Worm (Caenorhabditis elegans): ENCODE results near the gene sgn-1.

Gene sgn-1

DNA sequence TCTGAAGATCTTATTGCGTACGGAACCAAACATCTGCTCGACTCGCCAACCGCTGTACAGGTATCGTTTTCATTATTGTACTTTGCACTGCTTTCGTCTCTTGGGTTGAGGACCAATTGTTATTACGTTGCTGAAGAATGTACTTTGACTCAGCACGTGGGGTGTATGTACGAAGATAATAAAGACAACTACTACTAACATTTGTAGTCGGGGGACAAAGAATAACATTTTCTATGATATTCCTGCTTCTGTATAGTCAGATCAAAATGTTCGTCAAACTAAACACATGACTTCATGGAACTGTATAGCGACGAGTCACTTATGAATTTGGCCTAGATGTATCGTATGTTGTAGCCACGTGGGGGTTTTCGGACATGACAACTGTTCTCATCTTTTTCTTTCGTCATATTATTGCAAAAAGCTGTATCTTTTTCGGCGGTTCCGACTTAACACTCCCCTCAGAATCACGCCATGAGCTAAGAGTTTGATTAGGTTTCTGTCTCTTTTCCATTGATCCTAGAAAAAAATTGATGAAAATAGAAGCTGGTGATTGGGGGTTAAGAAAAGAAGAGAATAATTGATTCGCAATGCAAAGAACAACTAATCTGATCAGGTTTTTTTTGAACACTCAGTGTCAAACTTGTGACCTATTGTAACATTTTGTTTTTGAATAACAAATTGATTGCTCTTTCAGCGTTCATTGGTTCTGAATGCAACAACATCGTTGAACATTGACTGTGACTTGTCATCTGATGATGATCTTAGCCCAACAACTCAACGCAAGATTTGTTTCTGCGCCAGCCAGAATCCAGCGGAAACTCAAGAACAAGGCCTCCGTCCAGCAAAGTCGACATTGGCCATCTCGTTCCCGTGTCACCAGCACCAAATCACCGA is 38.7 kb downstream of the sgn-1 start (continued):
- no peak for TF ChIP-seq R02D3.7 (tag; optimal IDR thresholded peaks at IDR 0.05)
- peak in 1 of 2 experiments; percentile 76 for TF ChIP-seq unc-62 (GFP tag; optimal IDR thresholded peaks at IDR 0.05 in 1 of 2)
- TF ChIP-seq unc-62 (tag; optimal IDR thresholded peaks at IDR 0.05), result no peak
- peak; percentile 38 for TF ChIP-seq nhr-25 (tag; optimal IDR thresholded peaks at IDR 0.05; ENCODE audit: borderline replicate concordance, insufficient read depth)
- no peak for TF ChIP-seq daf-16 (GFP tag; optimal IDR thresholded peaks at IDR 0.05)
- TF ChIP-seq daf-16 (tag; optimal IDR thresholded peaks at IDR 0.05), result peak; percentile 31
- TF ChIP-seq rbr-2 (tag; optimal IDR thresholded peaks at IDR 0.05), result no peak

ce11 chrII:8743379-8744173 is 39.9 kb downstream of the sgn-1 start, which contains the start of gene mak-1:
Gene mak-1, plus strand, starts transcription at chrII:8744071.
- no peak for TF ChIP-seq tag-97 (GFP tag; IDR thresholded peaks at IDR 0.05)
- TF ChIP-seq arid-1 (GFP tag; conservative IDR thresholded peaks at IDR 0.05), result peak; percentile 39; the same call in 1 of the 2 replicates
- TF ChIP-seq lin-38 (GFP tag; IDR thresholded peaks at IDR 0.05), result 0 out of 2 replicates have a peak, but pooled peaks have one; percentile 21
- peak; percentile 87 for TF ChIP-seq nhr-48 (tag; optimal IDR thresholded peaks at IDR 0.05)
- no peak for TF ChIP-seq Y105C5A.15 (GFP tag; IDR thresholded peaks at IDR 0.05)
- TF ChIP-seq nhr-102 (tag; optimal IDR thresholded peaks at IDR 0.05), result peak; percentile 51
- no peak for TF ChIP-seq nhr-42 (GFP tag; IDR thresholded peaks at IDR 0.05)
- TF ChIP-seq Y5F2A.4 (GFP tag; optimal IDR thresholded peaks at IDR 0.05), result no peak
- TF ChIP-seq hif-1 (tag; optimal IDR thresholded peaks at IDR 0.05), result peak in 1 of 2 experiments; percentile 45
- TF ChIP-seq dmd-9 (GFP tag; IDR thresholded peaks at IDR 0.05), result no peak
- peak; percentile 23 for TF ChIP-seq nhr-11 (tag; optimal IDR thresholded peaks at IDR 0.05)
- TF ChIP-seq nhr-25 (tag; optimal IDR thresholded peaks at IDR 0.05; ENCODE audit: borderline replicate concordance, insufficient read depth), result no peak
- no peak for TF ChIP-seq D1046.2 (GFP tag; IDR thresholded peaks at IDR 0.05)
- no peak for TF ChIP-seq skn-1 (tag; optimal IDR thresholded peaks at IDR 0.05)
- TF ChIP-seq dmd-8 (GFP tag; IDR thresholded peaks at IDR 0.05), result no peak
- TF ChIP-seq mes-2 (tag; optimal IDR thresholded peaks at IDR 0.05; ENCODE audit: poor library complexity, severe bottlenecking), result peak; percentile 20
- no peak for TF ChIP-seq gei-8 (GFP tag; optimal IDR thresholded peaks at IDR 0.05)
- no peak for TF ChIP-seq daf-16 (GFP tag; optimal IDR thresholded peaks at IDR 0.05)
- peak; percentile 68 for TF ChIP-seq daf-16 (tag; optimal IDR thresholded peaks at IDR 0.05)
- no peak for TF ChIP-seq lin-15B (tag; optimal IDR thresholded peaks at IDR 0.05)
- no peak for TF ChIP-seq lin-13 (GFP tag; optimal IDR thresholded peaks at IDR 0.05)
- TF ChIP-seq zip-11 (GFP tag; IDR thresholded peaks at IDR 0.05), result no peak
- no peak for TF ChIP-seq ces-1 (GFP tag; optimal IDR thresholded peaks at IDR 0.05)
- no peak for TF ChIP-seq nhr-237 (tag; optimal IDR thresholded peaks at IDR 0.05)
- no peak for TF ChIP-seq attf-4 (tag; optimal IDR thresholded peaks at IDR 0.05)
- no peak for TF ChIP-seq daf-19 (GFP tag; conservative IDR thresholded peaks at IDR 0.05)
- 0 out of 2 replicates have a peak, but pooled peaks have one; percentile 21 for TF ChIP-seq tra-1 (GFP tag; IDR thresholded peaks at IDR 0.05)
- TF ChIP-seq dmd-6 (GFP tag; IDR thresholded peaks at IDR 0.05), result peak; percentile 52; the same call in 1 of the 2 replicates
- no peak for TF ChIP-seq lin-29 (GFP tag; IDR thresholded peaks at IDR 0.05)
- TF ChIP-seq T26A8.4 (GFP tag; IDR thresholded peaks at IDR 0.05), result peak; percentile 43; the same call in 1 of the 2 replicates
- TF ChIP-seq ZK337.2 (GFP tag; IDR thresholded peaks at IDR 0.05), result no peak
- no peak for TF ChIP-seq unc-39 (tag; optimal IDR thresholded peaks at IDR 0.05)
- TF ChIP-seq hlh-30 (tag; optimal IDR thresholded peaks at IDR 0.05; ENCODE audit: insufficient read depth), result peak; percentile 48
- TF ChIP-seq cey-2 (tag; optimal IDR thresholded peaks at IDR 0.05; ENCODE audit: borderline replicate concordance, insufficient read depth), result no peak
- no peak for TF ChIP-seq snpc-4 (tag; optimal IDR thresholded peaks at IDR 0.05)
- no peak for TF ChIP-seq ceh-44 (GFP tag; IDR thresholded peaks at IDR 0.05)
- no peak for TF ChIP-seq ctbp-1 (GFP tag; IDR thresholded peaks at IDR 0.05)
- no peak for TF ChIP-seq ceh-20 (GFP tag; IDR thresholded peaks at IDR 0.05)
- TF ChIP-seq php-3 (GFP tag; IDR thresholded peaks at IDR 0.05), result no peak
- no peak for TF ChIP-seq zag-1 (tag; optimal IDR thresholded peaks at IDR 0.05)
- peak; percentile 30; the same call in 1 of the 2 replicates for TF ChIP-seq Y48G9A.11 (GFP tag; IDR thresholded peaks at IDR 0.05)
